Worm (Caenorhabditis elegans): ENCODE data around the gene C08E3.13.

DNA sequence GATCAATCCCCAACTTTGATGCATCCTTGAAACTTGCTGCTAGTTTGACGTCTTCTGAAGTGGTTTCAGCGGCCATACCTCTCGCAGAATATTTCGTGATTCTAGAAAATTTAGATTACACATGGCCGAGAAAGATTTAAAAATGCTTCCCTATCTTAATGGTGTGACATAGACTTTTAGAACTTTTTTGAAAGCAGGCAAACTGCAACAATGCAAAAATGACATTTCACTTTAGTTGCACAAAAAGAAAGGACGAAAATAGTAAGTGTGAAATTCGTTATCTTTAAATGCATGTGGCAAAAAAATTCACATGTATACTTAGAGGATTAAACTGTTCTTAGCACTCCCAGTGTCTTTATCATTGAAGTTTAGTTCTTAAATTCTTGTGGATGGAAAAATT is 25.1 kb upstream of the C08E3.13 start, which contains the start of gene ZC204.12:
- TF ChIP-seq aly-2 (tag; optimal IDR thresholded peaks at IDR 0.05) = no peak
- TF ChIP-seq pha-4 (tag; optimal IDR thresholded peaks at IDR 0.05) = no peak
- no peak for TF ChIP-seq ceh-82 (tag; optimal IDR thresholded peaks at IDR 0.05)
- no peak for TF ChIP-seq unc-39 (tag; optimal IDR thresholded peaks at IDR 0.05)
- no peak for TF ChIP-seq jun-1 (tag; optimal IDR thresholded peaks at IDR 0.05)
- no peak for TF ChIP-seq unc-62 (GFP tag; optimal IDR thresholded peaks at IDR 0.05)
- TF ChIP-seq elt-2 (tag; optimal IDR thresholded peaks at IDR 0.05) = no peak
- TF ChIP-seq lsy-12 (tag; optimal IDR thresholded peaks at IDR 0.05) = no peak
- TF ChIP-seq nhr-12 (tag; optimal IDR thresholded peaks at IDR 0.05) = no peak
- TF ChIP-seq nhr-76 (tag; optimal IDR thresholded peaks at IDR 0.05) = no peak

All from whole organism, L3 larva.